Worm (Caenorhabditis elegans) whole organism, midembryonic: Measurements from ENCODE around the gene abu-2.

Source experiments
- T22C8.4 ChIP-seq: fragments of 200-800 bp; sonication (Bioruptor generic); IDR thresholded peaks from 2 replicates; pipeline ENCODE4 v1.3.6; 2022; ENCODE audit warnings: missing genetic modification characterization, missing compliant biosample characterization
- cog-1 ChIP-seq: sonication (generic microtip); optimal IDR thresholded peaks from 2 replicates; lab custom pipeline; 2016; ENCODE audit warnings: missing genetic modification characterization, missing compliant biosample characterization
- flt-1 ChIP-seq: fragments of 200-800 bp; sonication (Bioruptor generic); IDR thresholded peaks from 2 replicates; pipeline ENCODE4 v1.3.6; 2022; ENCODE audit warnings: missing genetic modification characterization, missing compliant biosample characterization
- med-1 ChIP-seq: sonication (generic microtip); optimal IDR thresholded peaks from 2 replicates; lab custom pipeline; 2017; ENCODE audit warnings: missing genetic modification characterization, mild to moderate bottlenecking, missing compliant biosample characterization, antibody characterized with exemption, missing genetic modification reagents; ENCODE audit not compliant: insufficient read depth
- ref-1 ChIP-seq: fragments of 200-800 bp; sonication (Bioruptor generic); conservative IDR thresholded peaks from 2 replicates; pipeline ENCODE4 v1.3.6; 2022; ENCODE audit warnings: missing genetic modification reagents, missing genetic modification characterization, missing compliant biosample characterization
- ztf-23 ChIP-seq: fragments of 200-800 bp; sonication (Bioruptor generic); IDR thresholded peaks from 2 replicates; pipeline ENCODE4 v1.3.6; 2022; ENCODE audit warnings: missing genetic modification reagents, missing genetic modification characterization, missing compliant biosample characterization

- TF ChIP-seq ref-1 (GFP tag; lab: Robert Waterston, UW) (no peak), T22C8.4 (no peak), ztf-23 (GFP tag; lab: Robert Waterston, UW) (0 out of 2 replicates have a peak, but pooled peaks have one; percentile 4), flt-1 (GFP tag; lab: Robert Waterston, UW) (no peak), med-1 (GFP tag; lab: Kevin White, UChicago) (no peak), cog-1 (no peak)
Observed at ce11 chrX:1443556-1444243, 33.2 kb upstream of the abu-2 start.
